Fruit fly (Drosophila melanogaster) whole organism, larva: ENCODE data around the gene spg.

Experiments
- noc ChIP-seq: fragments of 200-800 bp; sonication (Bioruptor generic); optimal IDR thresholded peaks from 3 replicates; lab custom pipeline; 2019; ENCODE audit warnings: missing biosample characterization, mild to moderate bottlenecking, missing genetic modification characterization, moderate library complexity

The spg gene

DNA sequence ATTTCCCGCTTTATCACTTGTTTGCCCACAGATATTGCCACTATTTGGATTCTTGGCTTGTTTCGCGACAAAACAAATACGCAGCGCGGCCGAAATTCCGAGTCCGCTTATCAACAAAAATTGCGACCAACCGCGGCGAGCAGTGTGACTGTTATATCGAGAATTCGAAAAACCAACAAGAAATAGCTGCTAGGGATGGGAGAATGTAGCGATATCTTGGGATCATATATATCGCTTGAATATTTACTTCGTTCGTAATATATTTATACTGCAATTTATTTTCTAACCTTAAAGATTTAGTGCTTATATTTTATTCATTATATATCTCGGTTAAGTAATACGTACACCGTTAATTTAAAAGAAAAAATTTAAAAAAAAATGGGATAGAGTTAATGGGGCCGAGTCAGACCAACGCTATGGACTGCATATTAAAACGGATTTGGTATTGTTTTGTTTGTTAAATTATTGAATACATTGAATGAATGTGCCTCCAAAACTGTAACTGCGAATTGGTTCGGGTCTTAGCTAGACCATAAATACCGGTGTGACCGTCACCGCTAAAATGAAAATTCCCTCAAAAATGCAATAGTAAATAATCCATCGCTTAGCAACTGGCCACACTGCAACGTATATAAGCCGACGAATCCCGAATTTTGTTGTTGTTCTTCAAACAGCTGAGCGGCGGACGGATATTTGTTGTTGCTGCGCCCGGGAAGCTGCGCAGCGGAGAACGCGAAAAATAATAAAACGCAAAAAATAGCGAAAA is at the start of gene spg, which contains the start of gene Apc:
Gene spg, plus strand, starts transcription at position 660 of the 766 bp plus-strand sequence.
Gene Apc, minus strand, starts transcription at position 138 of the 766 bp plus-strand sequence.
- peak; percentile 72 for TF ChIP-seq noc (tag; lab: Kevin White, UChicago)

DNA sequence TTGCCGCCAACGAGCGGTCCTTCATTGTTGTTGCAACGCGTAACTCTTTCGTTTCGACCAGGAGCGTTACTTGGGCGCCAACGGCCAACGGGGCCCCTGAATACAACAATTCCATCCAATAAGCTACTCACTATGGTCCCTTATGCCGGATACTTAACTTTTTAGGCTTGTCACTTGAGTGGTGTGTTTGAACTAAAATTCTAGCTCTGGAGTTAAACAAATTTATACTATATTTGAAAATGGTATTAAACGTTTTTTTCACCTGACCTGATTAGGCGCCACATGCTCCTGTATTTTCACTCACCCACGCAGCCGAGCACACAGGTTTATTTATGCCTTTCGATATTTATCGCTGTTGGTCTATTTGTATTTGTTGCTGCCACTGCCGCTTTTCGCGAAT is 39.9 kb upstream of the spg start:
- no peak for TF ChIP-seq noc (tag; lab: Kevin White, UChicago)

DNA sequence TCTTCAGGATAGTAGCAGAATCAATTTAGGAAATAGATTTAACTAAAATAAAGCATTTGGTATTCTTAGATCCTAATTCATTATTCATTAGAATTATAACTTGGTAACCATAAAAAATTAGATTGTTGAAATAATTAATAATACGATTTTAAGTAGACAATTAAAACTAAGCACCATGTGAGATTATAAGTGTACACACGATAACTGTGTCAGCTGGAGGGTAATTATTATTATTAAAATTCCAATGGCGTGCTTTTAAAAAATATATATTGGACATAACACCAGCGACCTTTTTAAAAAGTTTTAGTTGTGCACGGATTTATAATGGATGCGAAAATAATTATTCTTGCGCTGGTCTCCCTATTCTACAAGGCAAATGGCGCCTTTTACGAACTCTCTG is 38.7 kb upstream of the spg start, which contains the start of gene CheB98a:
Gene CheB98a, plus strand, starts transcription at position 301 of the 400 bp plus-strand sequence.
- TF ChIP-seq noc (tag; lab: Kevin White, UChicago), result no peak

dm6 chr3R:28810942-28811676 is 34.0 kb upstream of the spg start, which contains the start of gene wdn:
TSS of gene wdn (minus strand) at chr3R:28811337.
- TF ChIP-seq noc (tag; lab: Kevin White, UChicago), result no peak

DNA sequence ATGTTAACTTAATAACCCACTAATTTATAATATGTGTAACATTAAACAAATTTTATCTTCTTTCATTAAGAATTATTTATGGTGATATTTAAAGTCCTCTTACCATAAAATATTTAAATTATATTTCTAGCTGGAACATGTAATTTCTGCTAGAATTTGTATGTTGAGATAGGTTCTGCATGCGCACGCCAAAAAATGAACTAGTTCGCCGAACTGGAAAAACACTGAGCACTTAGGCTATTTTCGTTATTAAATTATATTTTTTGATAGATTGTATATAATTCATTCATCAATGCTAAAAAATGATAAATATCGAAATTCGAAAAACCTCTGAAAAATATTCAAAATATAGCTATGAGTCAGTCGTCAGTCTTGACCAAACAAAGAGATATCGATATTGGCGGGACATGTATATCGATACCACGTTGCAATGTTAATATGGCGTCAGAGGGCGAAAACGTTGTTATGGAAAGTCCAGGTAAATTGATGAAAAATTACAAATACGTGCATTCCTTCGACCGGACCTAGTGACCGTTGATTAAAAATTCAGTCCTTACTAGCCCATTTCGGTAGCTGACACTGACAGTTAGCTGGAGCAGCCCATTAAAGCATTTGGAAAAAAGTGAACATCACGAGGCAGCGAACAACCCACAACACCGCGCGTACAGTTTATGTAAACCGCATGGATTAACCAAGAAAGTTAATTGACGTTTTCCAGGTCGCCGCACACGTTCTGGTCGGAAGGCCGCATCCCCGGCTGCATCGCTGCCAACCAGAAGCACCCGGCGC is 33.2 kb upstream of the spg start, which contains the start of gene Prp39:
Gene Prp39, plus strand, starts transcription at position 426 of the 789 bp plus-strand sequence.
- TF ChIP-seq noc (tag; lab: Kevin White, UChicago), result no peak

DNA sequence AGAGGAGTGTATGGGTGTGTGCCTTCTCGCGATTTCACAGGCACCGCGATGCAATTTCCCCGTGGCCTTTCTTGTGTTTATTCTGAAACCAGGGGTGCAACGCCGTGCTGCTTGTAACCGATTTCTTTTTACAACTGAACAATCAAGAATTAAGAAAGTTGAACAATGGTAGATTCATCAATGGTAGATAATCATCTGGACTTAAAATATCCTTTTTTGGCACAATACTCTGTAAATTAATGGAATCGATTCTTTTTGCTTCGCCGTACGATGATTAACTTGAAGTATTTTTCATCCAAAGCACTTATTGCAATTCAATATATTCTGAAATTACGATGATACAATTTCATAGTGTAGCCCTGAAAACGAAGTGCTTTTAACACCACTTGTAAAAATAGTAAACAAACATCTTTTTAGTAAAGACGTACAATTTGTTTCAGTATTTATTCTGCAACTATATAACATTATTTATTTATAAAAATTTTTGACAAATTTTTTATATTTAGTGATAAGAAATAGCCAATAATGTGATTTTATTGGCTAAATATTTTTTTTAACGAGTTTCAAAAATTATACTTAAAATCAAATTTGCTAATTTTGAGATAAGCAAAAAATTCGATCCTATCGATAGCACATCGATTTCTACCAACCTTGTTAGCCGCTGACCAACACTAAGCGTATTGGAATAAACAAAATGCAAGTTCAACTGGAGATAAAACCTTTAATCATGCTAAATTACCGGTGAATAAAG is 25.3 kb upstream of the spg start, which contains the start of the genes CG1523 and CG1647:
Gene CG1523, minus strand, starts transcription at position 114 of the 751 bp plus-strand sequence.
Gene CG1647, plus strand, starts transcription at position 667 of the 751 bp plus-strand sequence.
- no peak for TF ChIP-seq noc (tag; lab: Kevin White, UChicago)

- TF ChIP-seq noc (tag; lab: Kevin White, UChicago), result no peak
Observed at dm6 chr3R:28827222-28827621, 17.8 kb upstream of the spg start.

DNA sequence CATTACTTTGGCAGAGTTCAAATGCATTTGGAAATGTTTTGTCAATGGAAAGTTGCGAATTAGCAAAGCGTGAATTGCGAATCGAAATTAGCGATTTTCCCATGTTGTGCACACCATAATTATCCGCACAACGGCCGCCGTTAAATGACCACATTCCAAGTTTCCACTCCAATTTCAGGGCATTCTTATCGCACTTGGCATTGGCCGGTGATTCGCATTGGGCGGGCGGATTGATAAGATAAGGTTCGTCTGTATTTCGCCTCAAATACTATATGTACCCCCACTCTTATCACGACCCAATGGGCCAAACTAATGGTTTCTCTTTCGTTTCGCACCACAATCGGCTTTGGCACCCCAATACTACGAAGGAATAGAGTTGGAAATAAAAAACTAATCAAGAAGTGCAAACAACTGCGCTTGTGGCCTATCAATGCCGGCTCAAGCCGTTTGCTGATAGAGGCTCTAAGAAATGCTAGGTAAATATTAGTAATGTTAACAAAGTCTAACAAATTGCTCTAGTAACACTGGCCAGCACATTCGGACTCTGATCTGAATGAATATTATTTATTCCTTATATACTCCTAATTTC is 15.6 kb upstream of the spg start:
- TF ChIP-seq noc (tag; lab: Kevin White, UChicago), result no peak

DNA sequence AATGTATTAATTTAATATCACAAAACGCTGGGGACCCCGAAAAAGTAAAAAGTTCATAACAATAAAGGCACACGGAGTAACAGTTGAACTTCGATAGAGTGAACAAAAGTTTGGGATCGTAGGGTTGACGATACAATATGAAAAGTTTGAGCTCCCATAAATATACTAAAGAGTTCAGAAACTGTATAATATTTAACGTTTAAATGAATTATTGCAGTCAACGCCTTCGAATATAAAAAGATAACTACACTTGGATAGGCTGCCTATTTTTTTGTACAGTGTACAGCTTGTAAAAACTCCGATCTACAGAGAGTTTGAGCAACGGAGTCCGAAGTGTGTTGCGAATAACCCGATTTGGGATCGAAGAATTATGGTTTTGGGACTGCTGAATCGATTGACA is 14.3 kb upstream of the spg start:
- TF ChIP-seq noc (tag; lab: Kevin White, UChicago), result peak; percentile 3

dm6 chr3R:28831172-28831571 is 13.9 kb upstream of the spg start:
- TF ChIP-seq noc (tag; lab: Kevin White, UChicago), result no peak

dm6 chr3R:28831626-28832267 is 13.3 kb upstream of the spg start, which contains the start of gene WASp:
TSS of gene WASp (minus strand) at chr3R:28832024.
- TF ChIP-seq noc (tag; lab: Kevin White, UChicago), result no peak

dm6 chr3R:28840620-28841019 is 4.5 kb upstream of the spg start:
- no peak for TF ChIP-seq noc (tag; lab: Kevin White, UChicago)

dm6 chr3R:28841968-28842367 is 3.1 kb upstream of the spg start:
- no peak for TF ChIP-seq noc (tag; lab: Kevin White, UChicago)

- TF ChIP-seq noc (tag; lab: Kevin White, UChicago), result no peak
Observed at dm6 chr3R:28842431-28842830, 2.6 kb upstream of the spg start.
